Fruit fly (Drosophila melanogaster) whole organism, embryonic: ENCODE data around the gene Uro.
A peak's percentile ranks its signal among the peaks of the same experiment; 100 is the strongest.

ENCODE experiments used
- ATbp ChIP-seq: fragments of 200-800 bp; sonication (Bioruptor generic); optimal IDR thresholded peaks from 2 replicates; lab custom pipeline; 2017; ENCODE audit warnings: missing biosample characterization, mild to moderate bottlenecking, missing genetic modification characterization, missing genetic modification reagents
- Aef1 ChIP-seq: fragments of 200-800 bp; sonication (Bioruptor generic); IDR thresholded peaks from 3 replicates; pipeline ENCODE4 v1.3.6; 2022; ENCODE audit warnings: missing biosample characterization, missing genetic modification characterization
- Atf-2 ChIP-seq: fragments of 200-800 bp; sonication (Bioruptor generic); optimal IDR thresholded peaks from 2 replicates; lab custom pipeline; 2016; ENCODE audit warnings: missing biosample characterization, missing genetic modification characterization
- Awh ChIP-seq: fragments of 200-800 bp; sonication (Bioruptor generic); IDR thresholded peaks from 2 replicates; pipeline ENCODE4, ENCODE4 v1.3.6; 2022; ENCODE audit warnings: missing biosample characterization, missing genetic modification characterization
- CG11247 ChIP-seq: fragments of 200-800 bp; sonication (Bioruptor generic); IDR thresholded peaks from 2 replicates; pipeline ENCODE4 v1.3.6; 2022; ENCODE audit warnings: missing biosample characterization, missing genetic modification characterization
- CG1602 ChIP-seq: fragments of 200-800 bp; sonication (Bioruptor generic); optimal IDR thresholded peaks from 3 replicates; lab custom pipeline; 2016; ENCODE audit warnings: missing biosample characterization, missing genetic modification characterization
- CG17912 ChIP-seq: fragments of 200-800 bp; sonication (Bioruptor generic); optimal IDR thresholded peaks from 2 replicates; lab custom pipeline; 2018; ENCODE audit warnings: missing biosample characterization, mild to moderate bottlenecking, missing genetic modification characterization
- CG2116 ChIP-seq: fragments of 200-800 bp; sonication (Bioruptor generic); optimal IDR thresholded peaks from 3 replicates; lab custom pipeline; 2018; ENCODE audit warnings: missing biosample characterization, mild to moderate bottlenecking, missing genetic modification characterization
- CG30431 ChIP-seq: fragments of 200-800 bp; sonication (Bioruptor generic); optimal IDR thresholded peaks from 2 replicates; lab custom pipeline; 2017; ENCODE audit warnings: missing biosample characterization, missing genetic modification characterization
- CG31441 ChIP-seq: fragments of 200-800 bp; sonication (Bioruptor generic); IDR thresholded peaks from 2 replicates; pipeline ENCODE4 v1.3.6; 2022; ENCODE audit warnings: missing biosample characterization, missing genetic modification characterization
- CG33557 ChIP-seq: fragments of 200-800 bp; sonication (Bioruptor generic); optimal IDR thresholded peaks from 2 replicates; lab custom pipeline; 2019; ENCODE audit warnings: missing biosample characterization, mild to moderate bottlenecking, missing genetic modification characterization, moderate library complexity
- CG34224 ChIP-seq: fragments of 200-800 bp; sonication (Bioruptor generic); IDR thresholded peaks from 3 replicates; pipeline ENCODE4 v1.3.6; 2022; ENCODE audit warnings: missing biosample characterization, missing genetic modification characterization; ENCODE audit not compliant: partially characterized antibody
- CG3995 ChIP-seq: fragments of 200-800 bp; sonication (Bioruptor generic); optimal IDR thresholded peaks from 3 replicates; lab custom pipeline; 2016; ENCODE audit warnings: missing biosample characterization, missing genetic modification characterization
- CG4282 ChIP-seq: fragments of 200-800 bp; sonication (Bioruptor generic); optimal IDR thresholded peaks from 2 replicates; lab custom pipeline; 2016; ENCODE audit warnings: missing biosample characterization, missing genetic modification characterization
- CG6683 ChIP-seq: fragments of 200-800 bp; sonication (Bioruptor generic); optimal IDR thresholded peaks from 2 replicates; lab custom pipeline; 2017; ENCODE audit warnings: missing biosample characterization, mild to moderate bottlenecking, missing genetic modification characterization, missing genetic modification reagents
- CG8089 ChIP-seq: fragments of 200-800 bp; sonication (Bioruptor generic); optimal IDR thresholded peaks from 3 replicates; lab custom pipeline; 2016; ENCODE audit warnings: missing biosample characterization, missing genetic modification characterization
- CG8924 ChIP-seq: fragments of 200-800 bp; optimal IDR thresholded peaks from 3 replicates; lab custom pipeline; 2019; ENCODE audit warnings: missing biosample characterization, mild to moderate bottlenecking, missing genetic modification characterization, moderate library complexity
- CG9609 ChIP-seq: fragments of 200-800 bp; sonication (Bioruptor generic); optimal IDR thresholded peaks from 3 replicates; lab custom pipeline; 2016; ENCODE audit warnings: missing biosample characterization, missing genetic modification characterization
- Dad ChIP-seq: fragments of 200-800 bp; sonication (Bioruptor generic); optimal IDR thresholded peaks from 3 replicates; lab custom pipeline; 2016; ENCODE audit warnings: missing biosample characterization, missing genetic modification characterization
- E2f1 ChIP-seq: fragments of 200-800 bp; sonication (Bioruptor generic); IDR thresholded peaks from 2 replicates; pipeline ENCODE4 v1.3.6; 2022; ENCODE audit warnings: missing biosample characterization, missing genetic modification characterization
- E2f2 ChIP-seq: fragments of 200-800 bp; sonication (Bioruptor generic); IDR thresholded peaks from 2 replicates; pipeline ENCODE4 v1.3.6; 2022; ENCODE audit warnings: missing biosample characterization, missing genetic modification characterization
- Fer2 ChIP-seq: fragments of 200-800 bp; sonication (Bioruptor generic); optimal IDR thresholded peaks from 2 replicates; lab custom pipeline; 2018; ENCODE audit warnings: missing biosample characterization, mild to moderate bottlenecking, missing genetic modification characterization, moderate library complexity
- GATAe ChIP-seq: fragments of 200-800 bp; sonication (Bioruptor generic); conservative IDR thresholded peaks from 2 replicates; pipeline ENCODE4 v1.3.6; 2022; ENCODE audit warnings: missing biosample characterization, missing genetic modification characterization
- Gsc ChIP-seq: fragments of 200-800 bp; sonication (Bioruptor generic); IDR thresholded peaks from 2 replicates; pipeline ENCODE4 v1.3.6; 2022; ENCODE audit warnings: missing biosample characterization, missing genetic modification characterization
- H15 ChIP-seq: fragments of 200-800 bp; sonication (Bioruptor generic); IDR thresholded peaks from 3 replicates; pipeline ENCODE4 v1.3.6; 2022; ENCODE audit warnings: missing biosample characterization, missing genetic modification characterization
- Hr78 ChIP-seq, 2 experiments: fragments of 200-800 bp in 1 of 2; fragments of >200 bp in 1 of 2; sonication (Bioruptor generic) in 1 of 2; optimal IDR thresholded peaks; 2 replicates each; lab custom pipeline; 2017 to 2019; ENCODE audit warnings: missing biosample characterization in 2 of 2, missing genetic modification characterization in 2 of 2, mild to moderate bottlenecking in 1 of 2, moderate library complexity in 1 of 2
- NC2α ChIP-seq: fragments of 200-800 bp; sonication (Bioruptor generic); optimal IDR thresholded peaks from 2 replicates; lab custom pipeline; 2016; ENCODE audit warnings: missing biosample characterization, missing genetic modification characterization
- NK7.1 ChIP-seq: fragments of 200-800 bp; sonication (Bioruptor generic); optimal IDR thresholded peaks from 3 replicates; lab custom pipeline; 2016; ENCODE audit warnings: missing biosample characterization, missing genetic modification characterization
- Nf-YA ChIP-seq: fragments of 200-800 bp; sonication (Bioruptor generic); IDR thresholded peaks from 2 replicates; pipeline ENCODE4 v1.3.6; 2022; ENCODE audit warnings: missing biosample characterization, missing genetic modification characterization
- Nf-YC ChIP-seq: fragments of 200-800 bp; optimal IDR thresholded peaks from 3 replicates; lab custom pipeline; 2019; ENCODE audit warnings: missing biosample characterization, mild to moderate bottlenecking, missing genetic modification characterization, moderate library complexity
- Oaz ChIP-seq: fragments of 200-800 bp; sonication (Bioruptor generic); IDR thresholded peaks from 2 replicates; pipeline ENCODE4 v1.3.6; 2022; ENCODE audit warnings: missing biosample characterization, missing genetic modification characterization
- Rfx ChIP-seq: fragments of 200-800 bp; sonication (Bioruptor generic); IDR thresholded peaks from 2 replicates; pipeline ENCODE4 v1.3.6; 2022; ENCODE audit warnings: missing biosample characterization, missing genetic modification characterization
- Sin3A ChIP-seq: fragments of >200 bp; optimal IDR thresholded peaks from 2 replicates; lab custom pipeline; 2018
- al ChIP-seq: fragments of 200-800 bp; sonication (Bioruptor generic); IDR thresholded peaks from 2 replicates; pipeline ENCODE4 v1.3.6; 2022; ENCODE audit warnings: missing biosample characterization, missing genetic modification characterization
- amos ChIP-seq: fragments of 200-800 bp; sonication (Bioruptor generic); IDR thresholded peaks from 2 replicates; pipeline ENCODE4 v1.3.6; 2022; ENCODE audit warnings: missing biosample characterization, missing genetic modification characterization; ENCODE audit not compliant: partially characterized antibody
- ash1 ChIP-seq: fragments of 200-800 bp; sonication (Bioruptor generic); optimal IDR thresholded peaks from 2 replicates; lab custom pipeline; 2018; ENCODE audit warnings: missing biosample characterization, mild to moderate bottlenecking, missing genetic modification characterization
- dmrt99B ChIP-seq: fragments of 200-800 bp; sonication (Bioruptor generic); optimal IDR thresholded peaks from 2 replicates; lab custom pipeline; 2018; ENCODE audit warnings: missing biosample characterization, mild to moderate bottlenecking, missing genetic modification characterization, moderate library complexity
- en ChIP-seq: fragments of 200-800 bp; sonication (Bioruptor generic); optimal IDR thresholded peaks from 2 replicates; lab custom pipeline; 2016; ENCODE audit warnings: missing biosample characterization, missing genetic modification characterization
- gcm2 ChIP-seq: fragments of 200-800 bp; sonication (Bioruptor generic); optimal IDR thresholded peaks from 2 replicates; lab custom pipeline; 2016; ENCODE audit warnings: missing biosample characterization, missing genetic modification characterization
- gem ChIP-seq: fragments of 200-800 bp; sonication (Bioruptor generic); optimal IDR thresholded peaks from 2 replicates; lab custom pipeline; 2019; ENCODE audit warnings: missing biosample characterization, mild to moderate bottlenecking, missing genetic modification characterization, moderate library complexity
- grau ChIP-seq: fragments of 200-800 bp; optimal IDR thresholded peaks from 3 replicates; lab custom pipeline; 2019; ENCODE audit warnings: missing biosample characterization, mild to moderate bottlenecking, missing genetic modification characterization, moderate library complexity
- jigr1 ChIP-seq: fragments of 200-800 bp; sonication (Bioruptor generic); IDR thresholded peaks from 3 replicates; pipeline ENCODE4 v1.3.6; 2022; ENCODE audit warnings: missing biosample characterization, missing genetic modification characterization
- kay ChIP-seq: fragments of 200-800 bp; sonication (Bioruptor generic); optimal IDR thresholded peaks from 2 replicates; lab custom pipeline; 2016; ENCODE audit warnings: missing biosample characterization, missing genetic modification characterization
- ken ChIP-seq: fragments of 200-800 bp; sonication (Bioruptor generic); IDR thresholded peaks from 3 replicates; pipeline ENCODE4 v1.3.6; 2022; ENCODE audit warnings: missing biosample characterization, missing genetic modification characterization
- kni ChIP-seq: fragments of 200-800 bp; sonication (Bioruptor generic); optimal IDR thresholded peaks from 3 replicates; lab custom pipeline; 2017; ENCODE audit warnings: mild to moderate bottlenecking, missing biosample characterization, missing genetic modification reagents, missing genetic modification characterization
- lab ChIP-seq: fragments of 200-800 bp; sonication (Bioruptor generic); optimal IDR thresholded peaks from 3 replicates; lab custom pipeline; 2017; ENCODE audit warnings: missing biosample characterization, missing genetic modification characterization, mild to moderate bottlenecking, moderate library complexity, missing genetic modification reagents
- org-1 ChIP-seq: fragments of 200-800 bp; sonication (Bioruptor generic); optimal IDR thresholded peaks from 2 replicates; lab custom pipeline; 2017; ENCODE audit warnings: missing biosample characterization, missing genetic modification characterization
- scrt ChIP-seq: fragments of 200-800 bp; sonication (Bioruptor generic); optimal IDR thresholded peaks from 2 replicates; lab custom pipeline; 2018; ENCODE audit warnings: missing biosample characterization, mild to moderate bottlenecking, missing genetic modification characterization, moderate library complexity
- seq ChIP-seq: fragments of 200-800 bp; sonication (Bioruptor generic); IDR thresholded peaks from 2 replicates; pipeline ENCODE4 v1.3.6; 2022; ENCODE audit warnings: missing biosample characterization, missing genetic modification characterization
- shn ChIP-seq: fragments of 200-800 bp; sonication (Bioruptor generic); optimal IDR thresholded peaks from 3 replicates; lab custom pipeline; 2016; ENCODE audit warnings: missing biosample characterization, missing genetic modification characterization
- ttk ChIP-seq: fragments of 200-800 bp; sonication (Bioruptor generic); IDR thresholded peaks from 2 replicates; pipeline ENCODE4 v2.1.2; 2022; ENCODE audit warnings: missing biosample characterization, missing genetic modification characterization
- usp ChIP-seq: fragments of >200 bp; optimal IDR thresholded peaks from 2 replicates; lab custom pipeline; 2017; ENCODE audit warnings: missing biosample characterization, missing genetic modification characterization

The Uro gene

dm6 chr2L:7828231-7828630 lies 48.3 kb downstream of the Uro start (continued):
- TF ChIP-seq ash1 (GFP tag; lab: Kevin White, UChicago) (no peak), CG31441 (GFP tag; lab: Robert Waterston, UW) (no peak), scrt (peak; percentile 55), NK7.1 (GFP tag; lab: Kevin White, UChicago) (no peak), ken (GFP tag; lab: Robert Waterston, UW) (no peak), CG8924 (tag; lab: Kevin White, UChicago) (peak; percentile 74), Fer2 (tag; lab: Kevin White, UChicago) (no peak), CG6683 (no peak), CG8089 (no peak), CG3995 (no peak), CG9609 (no peak), Awh (GFP tag; lab: Robert Waterston, UW) (no peak), gcm2 (peak; percentile 51), dmrt99B (tag; lab: Kevin White, UChicago) (peak; percentile 22), CG2116 (GFP tag; lab: Kevin White, UChicago) (no peak), Sin3A (lab: Kevin White, UChicago) (no peak), CG30431 (no peak), CG4282 (no peak), Oaz (no peak), E2f1 (GFP tag; lab: Robert Waterston, UW) (peak; percentile 24; the same call in 1 of the 2 replicates), seq (no peak), CG11247 (GFP tag; lab: Robert Waterston, UW) (no peak; the same call in 1 of the 2 replicates), usp (no peak), GATAe (GFP tag; lab: Robert Waterston, UW) (peak; percentile 38; the same call in 1 of the 2 replicates), Gsc (GFP tag; lab: Robert Waterston, UW) (no peak), gem (tag; lab: Kevin White, UChicago) (no peak), amos (GFP tag; lab: Robert Waterston, UW) (peak; percentile 57), Hr78 (GFP tag; optimal IDR thresholded peaks at IDR 0.05; lab: Kevin White, UChicago) (no peak), kay (GFP tag; lab: Kevin White, UChicago) (peak; percentile 93), E2f2 (GFP tag; lab: Robert Waterston, UW) (no peak), NC2α (GFP tag; lab: Kevin White, UChicago) (no peak), CG33557 (peak; percentile 46), Nf-YC (peak; percentile 89), Aef1 (GFP tag; lab: Robert Waterston, UW) (peak; percentile 15; the same call in 1 of the 3 replicates), Atf-2 (no peak), org-1 (GFP tag; lab: Kevin White, UChicago) (no peak), Rfx (GFP tag; lab: Robert Waterston, UW) (peak; percentile 43; the same call in 1 of the 2 replicates), H15 (GFP tag; lab: Robert Waterston, UW) (no peak), CG34224 (0 out of 3 replicates have a peak, but pooled peaks have one; percentile 35), al (no peak), kni (GFP tag; lab: Kevin White, UChicago) (peak; percentile 55), ttk (0 out of 2 replicates have a peak, but pooled peaks have one; percentile 6), shn (GFP tag; lab: Kevin White, UChicago) (no peak), en (GFP tag; lab: Kevin White, UChicago) (no peak), Dad (GFP tag; lab: Kevin White, UChicago) (no peak), CG17912 (GFP tag; lab: Kevin White, UChicago) (peak; percentile 6), ATbp (GFP tag; lab: Kevin White, UChicago) (no peak), Nf-YA (GFP tag; lab: Robert Waterston, UW) (no peak), lab (GFP tag; lab: Kevin White, UChicago) (peak; percentile 58), CG1602 (GFP tag; lab: Kevin White, UChicago) (no peak), grau (tag; lab: Kevin White, UChicago) (peak; percentile 6), jigr1 (GFP tag; lab: Robert Waterston, UW) (no peak)
